Worm (Caenorhabditis elegans) whole organism, early embryonic: ENCODE measurements around the gene Y69A2AR.12.
A peak's percentile ranks its signal among the peaks of the same experiment; 100 is the strongest.

ENCODE experiments used
- F13C5.2 ChIP-seq: sonication (generic microtip); optimal IDR thresholded peaks from 2 replicates; lab custom pipeline; 2017; ENCODE audit warnings: mild to moderate bottlenecking, missing genetic modification characterization, inconsistent platforms, missing compliant biosample characterization
- ama-1 ChIP-seq: fragments of 150-350 bp; optimal IDR thresholded peaks from 2 replicates; lab custom pipeline; 2014
- ceh-13 ChIP-seq: fragments of 200-800 bp; sonication (Bioruptor generic); optimal IDR thresholded peaks from 2 replicates; lab custom pipeline; 2018; ENCODE audit warnings: mild to moderate bottlenecking, missing genetic modification characterization, missing compliant biosample characterization
- hmbx-1 ChIP-seq: sonication (generic microtip); optimal IDR thresholded peaks from 2 replicates; lab custom pipeline; 2016; ENCODE audit warnings: mild to moderate bottlenecking, missing genetic modification characterization, missing compliant biosample characterization
- pes-1 ChIP-seq: fragments of 200-800 bp; sonication (Bioruptor generic); IDR thresholded peaks from 2 replicates; pipeline ENCODE4 v1.3.6; 2022; ENCODE audit warnings: missing genetic modification reagents, missing genetic modification characterization, missing compliant biosample characterization
- scrt-1 ChIP-seq: fragments of 200-800 bp; sonication (Bioruptor generic); IDR thresholded peaks from 2 replicates; pipeline ENCODE4 v1.3.6; 2022; ENCODE audit warnings: missing genetic modification characterization, missing compliant biosample characterization
- sea-1 ChIP-seq: fragments of 200-800 bp; sonication (Bioruptor generic); conservative IDR thresholded peaks from 2 replicates; pipeline ENCODE4 v1.3.6; 2022; ENCODE audit warnings: missing genetic modification characterization, missing compliant biosample characterization
- tbx-11 ChIP-seq: fragments of 200-800 bp; sonication (Bioruptor generic); IDR thresholded peaks from 2 replicates; pipeline ENCODE4 v1.3.6; 2022; ENCODE audit warnings: missing genetic modification characterization, missing compliant biosample characterization
- tra-4 ChIP-seq: sonication (generic microtip); optimal IDR thresholded peaks from 2 replicates; lab custom pipeline; 2017; ENCODE audit warnings: missing genetic modification characterization, missing compliant biosample characterization

ce11 chrIV:2599634-2600033, 31.2 kb downstream of the Y69A2AR.12 start:
- TF ChIP-seq tra-4 (tag; lab: Kevin White, UChicago): no peak
- TF ChIP-seq pes-1 (GFP tag; lab: Robert Waterston, UW): no peak
- TF ChIP-seq ama-1: no peak
- TF ChIP-seq scrt-1 (GFP tag; lab: Robert Waterston, UW): no peak
- peak; percentile 21 for TF ChIP-seq F13C5.2 (tag; lab: Kevin White, UChicago)
- TF ChIP-seq sea-1 (GFP tag; lab: Robert Waterston, UW): no peak
- no peak for TF ChIP-seq tbx-11 (GFP tag; lab: Robert Waterston, UW)
- no peak for TF ChIP-seq hmbx-1
- no peak for TF ChIP-seq ceh-13 (GFP tag; lab: Kevin White, UChicago)
